Fruit fly (Drosophila melanogaster) whole organism, pupa: Measurements from ENCODE around the gene CG43901.
A peak's percentile ranks its signal among the peaks of the same experiment; 100 is the strongest.

ENCODE experiments used
- CG15710 ChIP-seq: fragments of 200-800 bp; sonication (Bioruptor generic); optimal IDR thresholded peaks from 2 replicates; lab custom pipeline; 2018; ENCODE audit warnings: missing biosample characterization, mild to moderate bottlenecking, missing genetic modification characterization, moderate library complexity
- CG34367 ChIP-seq: fragments of 200-800 bp; sonication (Bioruptor generic); optimal IDR thresholded peaks from 2 replicates; lab custom pipeline; 2018; ENCODE audit warnings: missing biosample characterization, mild to moderate bottlenecking, missing genetic modification characterization
- CG8159 ChIP-seq: fragments of 200-800 bp; sonication (Bioruptor generic); optimal IDR thresholded peaks from 3 replicates; lab custom pipeline; 2018; ENCODE audit warnings: missing biosample characterization, mild to moderate bottlenecking, missing genetic modification characterization, moderate library complexity
- EcR ChIP-seq: fragments of 200-800 bp; sonication (Bioruptor generic); optimal IDR thresholded peaks from 3 replicates; lab custom pipeline; 2019; ENCODE audit warnings: missing biosample characterization, missing genetic modification characterization, mild to moderate bottlenecking, moderate library complexity, missing genetic modification reagents
- Pif1A ChIP-seq: fragments of 200-800 bp; sonication (Bioruptor generic); optimal IDR thresholded peaks from 3 replicates; lab custom pipeline; 2016; ENCODE audit warnings: missing biosample characterization, missing genetic modification characterization
- fd96Ca ChIP-seq: fragments of 200-800 bp; sonication (Bioruptor generic); IDR thresholded peaks from 3 replicates; pipeline ENCODE4 v1.3.6; 2022; ENCODE audit warnings: missing biosample characterization, missing genetic modification characterization

- TF ChIP-seq EcR (GFP tag; lab: Kevin White, UChicago) (peak; percentile 83), CG15710 (tag; lab: Kevin White, UChicago) (peak; percentile 36), fd96Ca (GFP tag; lab: Robert Waterston, UW) (peak; percentile 25; the same call in 1 of the 3 replicates), CG34367 (tag; lab: Kevin White, UChicago) (peak; percentile 15), CG8159 (no peak), Pif1A (GFP tag; lab: Kevin White, UChicago) (no peak)
These were observed 26.7 kb downstream of the CG43901 start for dm6 chrX:10932300-10932699.
